Worm (Caenorhabditis elegans) whole organism, L1 larva: ENCODE data around the gene lhfp-4.

Experiments used
- C04F5.9 ChIP-seq: sonication (generic microtip); optimal IDR thresholded peaks from 2 replicates; lab custom pipeline; 2016; ENCODE audit warnings: missing genetic modification characterization, missing compliant biosample characterization
- C16A3.4 ChIP-seq: fragments of 150-350 bp; optimal IDR thresholded peaks from 2 replicates; lab custom pipeline; 2014; ENCODE audit warnings: missing biosample characterization, missing genetic modification characterization
- F16B12.6 ChIP-seq: fragments of 150-350 bp; optimal IDR thresholded peaks from 2 replicates; lab custom pipeline; 2014; ENCODE audit warnings: missing biosample characterization, missing genetic modification characterization
- Y116A8C.19 ChIP-seq: sonication (generic microtip); optimal IDR thresholded peaks from 2 replicates; lab custom pipeline; 2016; ENCODE audit warnings: missing compliant biosample characterization, missing genetic modification characterization, borderline replicate concordance
- aha-1 ChIP-seq: fragments of 150-350 bp; optimal IDR thresholded peaks from 2 replicates; lab custom pipeline; 2014; ENCODE audit warnings: missing biosample characterization, missing genetic modification characterization
- alr-1 ChIP-seq: fragments of 200-800 bp; sonication (Bioruptor generic); optimal IDR thresholded peaks from 2 replicates; lab custom pipeline; 2018; ENCODE audit warnings: borderline replicate concordance, mild to moderate bottlenecking, missing genetic modification characterization, missing compliant biosample characterization
- aly-2 ChIP-seq: fragments of 150-350 bp; optimal IDR thresholded peaks from 2 replicates; lab custom pipeline; 2014; ENCODE audit warnings: missing biosample characterization, missing genetic modification characterization
- ama-1 ChIP-seq: fragments of 150-350 bp; optimal IDR thresholded peaks from 2 replicates; lab custom pipeline; 2014
- blmp-1 ChIP-seq: fragments of 150-350 bp; optimal IDR thresholded peaks from 2 replicates; lab custom pipeline; 2014; ENCODE audit warnings: missing biosample characterization, missing genetic modification characterization
- ceh-8 ChIP-seq: fragments of 200-800 bp; sonication (Bioruptor generic); optimal IDR thresholded peaks from 2 replicates; lab custom pipeline; 2018; ENCODE audit warnings: mild to moderate bottlenecking, missing genetic modification characterization, moderate library complexity, missing compliant biosample characterization
- ceh-88 ChIP-seq: fragments of 200-800 bp; sonication (Bioruptor generic); IDR thresholded peaks from 2 replicates; pipeline ENCODE4 v1.3.6; 2022; ENCODE audit warnings: missing genetic modification characterization, missing compliant biosample characterization
- ceh-90 ChIP-seq: sonication (generic microtip); optimal IDR thresholded peaks from 2 replicates; lab custom pipeline; 2016; ENCODE audit warnings: missing genetic modification characterization, missing compliant biosample characterization
- dpl-1 ChIP-seq, 3 experiments: fragments of 150-350 bp in 2 of 3; sonication (generic microtip) in 1 of 3; optimal IDR thresholded peaks; 2 replicates each; lab custom pipeline; 2014 to 2017; ENCODE audit warnings: missing biosample characterization in 3 of 3, missing genetic modification characterization in 3 of 3, missing genetic modification reagents in 3 of 3
- dsc-1 ChIP-seq: sonication (generic microtip); optimal IDR thresholded peaks from 2 replicates; lab custom pipeline; 2016; ENCODE audit warnings: mild to moderate bottlenecking, missing genetic modification characterization, missing compliant biosample characterization
- efl-1 ChIP-seq, 4 experiments: fragments of 150-350 bp; optimal IDR thresholded peaks in 3 of 4; peaks in 1 of 4; 1 replicate in 1 of 4; 2 replicates in 3 of 4; lab custom pipeline; 2014; ENCODE audit warnings: missing biosample characterization in 2 of 4, missing genetic modification characterization in 2 of 4, missing genetic modification reagents in 2 of 4
- efl-3 ChIP-seq: fragments of 200-800 bp; sonication (Bioruptor generic); optimal IDR thresholded peaks from 2 replicates; lab custom pipeline; 2018; ENCODE audit warnings: mild to moderate bottlenecking, missing genetic modification characterization, missing compliant biosample characterization
- elt-2 ChIP-seq: sonication (generic microtip); optimal IDR thresholded peaks from 2 replicates; lab custom pipeline; 2016; ENCODE audit warnings: missing genetic modification characterization, mild to moderate bottlenecking, inconsistent platforms, missing compliant biosample characterization, missing genetic modification reagents
- ets-5 ChIP-seq: fragments of 200-800 bp; sonication (Bioruptor generic); IDR thresholded peaks from 2 replicates; pipeline ENCODE4 v1.3.6; 2022; ENCODE audit warnings: missing genetic modification characterization, missing compliant biosample characterization
- fkh-10 ChIP-seq: sonication (generic microtip); optimal IDR thresholded peaks from 2 replicates; lab custom pipeline; 2017; ENCODE audit warnings: missing biosample characterization, missing genetic modification reagents, missing genetic modification characterization
- fkh-4 ChIP-seq: sonication (generic microtip); optimal IDR thresholded peaks from 2 replicates; lab custom pipeline; 2016; ENCODE audit warnings: missing compliant biosample characterization, missing genetic modification characterization, borderline replicate concordance
- fos-1 ChIP-seq: fragments of 150-350 bp; optimal IDR thresholded peaks from 2 replicates; lab custom pipeline; 2014; ENCODE audit warnings: missing biosample characterization, missing genetic modification characterization
- irx-1 ChIP-seq: sonication (generic microtip); optimal IDR thresholded peaks from 2 replicates; lab custom pipeline; 2016; ENCODE audit warnings: missing genetic modification characterization, missing compliant biosample characterization
- lin-13 ChIP-seq: fragments of 150-350 bp; optimal IDR thresholded peaks from 2 replicates; lab custom pipeline; 2014; ENCODE audit warnings: missing biosample characterization, missing genetic modification reagents, missing genetic modification characterization
- lsy-2 ChIP-seq, 2 experiments: fragments of 150-350 bp; optimal IDR thresholded peaks; 2 replicates each; lab custom pipeline; 2014; ENCODE audit warnings: missing biosample characterization in 2 of 2, missing genetic modification characterization in 2 of 2
- mab-9 ChIP-seq: fragments of 200-800 bp; sonication (Bioruptor generic); IDR thresholded peaks from 2 replicates; pipeline ENCODE4 v1.3.6; 2022; ENCODE audit warnings: missing genetic modification reagents, missing genetic modification characterization, missing compliant biosample characterization
- mef-2 ChIP-seq: fragments of 150-350 bp; optimal IDR thresholded peaks from 2 replicates; lab custom pipeline; 2014; ENCODE audit warnings: missing biosample characterization, missing genetic modification characterization
- mep-1 ChIP-seq: fragments of 150-350 bp; optimal IDR thresholded peaks from 2 replicates; lab custom pipeline; 2014; ENCODE audit warnings: missing biosample characterization, missing genetic modification characterization
- nhr-11 ChIP-seq: fragments of 150-350 bp; optimal IDR thresholded peaks from 2 replicates; lab custom pipeline; 2014; ENCODE audit warnings: missing biosample characterization, missing genetic modification characterization
- nhr-12 ChIP-seq: sonication (generic microtip); optimal IDR thresholded peaks from 2 replicates; lab custom pipeline; 2017; ENCODE audit warnings: missing biosample characterization, missing genetic modification characterization
- nhr-20 ChIP-seq: sonication (generic microtip); optimal IDR thresholded peaks from 2 replicates; lab custom pipeline; 2016; ENCODE audit warnings: mild to moderate bottlenecking, missing genetic modification characterization, missing compliant biosample characterization
- nhr-47 ChIP-seq: sonication (generic microtip); optimal IDR thresholded peaks from 2 replicates; lab custom pipeline; 2016; ENCODE audit warnings: mild to moderate bottlenecking, missing genetic modification characterization, moderate library complexity, missing compliant biosample characterization
- nhr-71 ChIP-seq: sonication (generic microtip); optimal IDR thresholded peaks from 2 replicates; lab custom pipeline; 2016; ENCODE audit warnings: mild to moderate bottlenecking, missing genetic modification characterization, moderate library complexity, missing compliant biosample characterization
- nhr-76 ChIP-seq: sonication (generic microtip); optimal IDR thresholded peaks from 2 replicates; lab custom pipeline; 2017; ENCODE audit warnings: missing biosample characterization, missing genetic modification characterization
- nhr-77 ChIP-seq: fragments of 150-350 bp; optimal IDR thresholded peaks from 2 replicates; lab custom pipeline; 2014; ENCODE audit warnings: missing biosample characterization, missing genetic modification characterization
- nhr-84 ChIP-seq: sonication (generic microtip); optimal IDR thresholded peaks from 2 replicates; lab custom pipeline; 2017; ENCODE audit warnings: missing biosample characterization, missing genetic modification characterization
- nhr-85 ChIP-seq: sonication (generic microtip); peaks from one replicate; lab custom pipeline; 2016; ENCODE audit warnings: missing genetic modification characterization, inconsistent platforms, missing compliant biosample characterization
- nhr-90 ChIP-seq: sonication (generic microtip); optimal IDR thresholded peaks from 2 replicates; lab custom pipeline; 2016; ENCODE audit warnings: mild to moderate bottlenecking, missing genetic modification characterization, missing compliant biosample characterization; ENCODE audit not compliant: poor library complexity
- pag-3 ChIP-seq: sonication (generic microtip); optimal IDR thresholded peaks from 2 replicates; lab custom pipeline; 2017; ENCODE audit warnings: missing genetic modification characterization, mild to moderate bottlenecking, missing compliant biosample characterization, antibody characterized with exemption, borderline replicate concordance; ENCODE audit not compliant: insufficient read depth
- pax-3 ChIP-seq: fragments of 200-800 bp; sonication (Bioruptor generic); optimal IDR thresholded peaks from 2 replicates; lab custom pipeline; 2018; ENCODE audit warnings: mild to moderate bottlenecking, missing genetic modification characterization, moderate library complexity, missing compliant biosample characterization
- rnt-1 ChIP-seq: sonication (generic microtip); optimal IDR thresholded peaks from 2 replicates; lab custom pipeline; 2016; ENCODE audit warnings: mild to moderate bottlenecking, missing genetic modification characterization, moderate library complexity, missing compliant biosample characterization
- skn-1 ChIP-seq: fragments of 150-350 bp; optimal IDR thresholded peaks from 2 replicates; lab custom pipeline; 2014; ENCODE audit warnings: missing biosample characterization, missing genetic modification characterization
- snu-23 ChIP-seq: sonication (generic microtip); optimal IDR thresholded peaks from 2 replicates; lab custom pipeline; 2016; ENCODE audit warnings: missing genetic modification characterization, missing compliant biosample characterization
- unc-130 ChIP-seq: fragments of 150-350 bp; optimal IDR thresholded peaks from 2 replicates; lab custom pipeline; 2017; ENCODE audit warnings: missing biosample characterization, missing genetic modification characterization, inconsistent platforms
- unc-30 ChIP-seq: sonication (generic microtip); optimal IDR thresholded peaks from 2 replicates; lab custom pipeline; 2017; ENCODE audit warnings: missing biosample characterization, missing genetic modification characterization
- unc-62 ChIP-seq: fragments of 150-350 bp; optimal IDR thresholded peaks from 2 replicates; lab custom pipeline; 2014; ENCODE audit warnings: missing biosample characterization, missing genetic modification reagents, missing genetic modification characterization
- unc-86 ChIP-seq: sonication (generic microtip); optimal IDR thresholded peaks from 2 replicates; lab custom pipeline; 2016; ENCODE audit warnings: missing genetic modification characterization, missing compliant biosample characterization
- unc-98 ChIP-seq: fragments of 200-800 bp; sonication (Bioruptor generic); IDR thresholded peaks from 2 replicates; pipeline ENCODE4 v1.3.6; 2022; ENCODE audit warnings: missing genetic modification characterization, missing compliant biosample characterization
- zag-1 ChIP-seq: fragments of 150-350 bp; optimal IDR thresholded peaks from 2 replicates; lab custom pipeline; 2014; ENCODE audit warnings: missing biosample characterization, missing genetic modification characterization
- zip-4 ChIP-seq: fragments of 200-800 bp; sonication (Bioruptor generic); optimal IDR thresholded peaks from 2 replicates; lab custom pipeline; 2018; ENCODE audit warnings: mild to moderate bottlenecking, missing genetic modification characterization, moderate library complexity, missing compliant biosample characterization

Gene lhfp-4

DNA sequence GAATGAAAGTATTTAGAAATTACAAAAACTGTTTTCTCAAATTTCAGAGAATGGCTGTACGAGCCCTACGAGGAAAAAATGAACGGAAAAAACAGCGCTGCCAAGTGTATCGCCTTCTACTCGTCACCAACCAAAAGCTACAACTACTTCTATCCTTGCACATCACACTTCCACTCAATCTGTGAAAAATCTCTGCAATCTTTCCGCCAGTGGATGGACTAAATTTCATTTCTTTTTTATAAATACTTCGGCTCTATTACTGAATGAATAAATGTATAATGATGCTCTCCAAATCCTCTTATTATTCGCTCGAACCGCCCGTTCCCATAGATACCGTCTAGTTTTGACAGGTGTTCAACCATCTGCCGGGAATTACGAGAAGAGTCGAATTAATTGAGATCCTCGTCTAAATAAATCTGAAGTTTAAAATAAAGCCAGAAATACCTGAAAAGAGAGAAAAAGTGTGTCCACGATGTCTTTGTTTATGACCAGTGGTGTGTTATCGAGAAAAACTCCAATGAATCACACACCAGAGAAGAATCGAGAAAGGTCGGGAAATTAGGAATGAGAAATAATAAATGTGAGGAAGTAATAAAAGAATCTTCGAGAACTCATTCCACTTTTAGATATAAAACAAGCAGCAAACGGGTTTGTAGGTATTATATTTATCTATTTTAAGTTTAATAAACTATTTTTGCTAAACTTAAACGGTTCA lies 2.2 kb downstream of the lhfp-4 start (continued):
- TF ChIP-seq nhr-76 (tag; lab: Kevin White, UChicago) (no peak), efl-1 (optimal IDR thresholded peaks at IDR 0.05; lab: Kevin White, UChicago) (no peak), efl-1 (GFP tag; optimal IDR thresholded peaks at IDR 0.05 in 1 of 2; lab: Kevin White, UChicago) (peak in 1 of 2 experiments; percentile 92), ceh-90 (tag; lab: Kevin White, UChicago) (no peak), mep-1 (peak; percentile 52), ceh-88 (GFP tag; lab: Robert Waterston, UW) (no peak), nhr-71 (tag; lab: Kevin White, UChicago) (peak; percentile 58)

DNA sequence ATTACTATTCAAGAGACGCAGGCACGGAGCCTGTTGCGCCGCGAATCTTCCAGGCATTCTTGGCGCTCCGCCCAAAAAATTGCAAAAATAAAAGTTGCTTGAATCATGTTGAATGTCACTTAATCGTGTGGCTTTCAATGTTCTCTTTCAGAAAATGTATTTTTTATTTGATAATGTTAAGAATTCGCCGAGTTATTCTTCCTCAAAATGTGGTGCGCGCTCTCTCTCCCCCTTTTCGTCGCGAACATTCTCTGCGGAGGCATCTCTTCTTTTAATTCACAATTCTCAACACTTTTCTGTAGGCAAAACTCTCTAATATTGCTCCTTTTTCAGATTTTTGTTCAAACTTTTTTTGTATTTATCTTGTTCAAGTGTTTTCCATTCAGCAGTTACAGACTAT lies 3.0 kb downstream of the lhfp-4 start:
- TF ChIP-seq unc-130 (tag; lab: Kevin White, UChicago) = peak; percentile 91
- peak; percentile 98 for TF ChIP-seq nhr-77 (tag; lab: Kevin White, UChicago)
- TF ChIP-seq nhr-90 (tag; lab: Kevin White, UChicago) = peak; percentile 98
- peak; percentile 96 for TF ChIP-seq nhr-11 (tag; lab: Kevin White, UChicago)
- TF ChIP-seq ets-5 (GFP tag; lab: Robert Waterston, UW) = no peak
- no peak for TF ChIP-seq alr-1 (tag; lab: Kevin White, UChicago)
- TF ChIP-seq unc-30 = no peak
- TF ChIP-seq nhr-84 (tag; lab: Kevin White, UChicago) = no peak
- TF ChIP-seq unc-98 (GFP tag; lab: Robert Waterston, UW) = peak; percentile 86
- TF ChIP-seq lsy-2 (tag; optimal IDR thresholded peaks at IDR 0.05; lab: Kevin White, UChicago) = peak; percentile 90 to 96
- peak; percentile 76 for TF ChIP-seq elt-2 (tag; lab: Kevin White, UChicago)
- TF ChIP-seq fos-1 (tag; lab: Kevin White, UChicago) = peak; percentile 94
- peak; percentile 49 for TF ChIP-seq F16B12.6
- TF ChIP-seq efl-3 (GFP tag; lab: Kevin White, UChicago) = peak; percentile 69
- peak; percentile 99 for TF ChIP-seq pax-3 (tag; lab: Kevin White, UChicago)
- peak; percentile 82 for TF ChIP-seq rnt-1 (tag; lab: Kevin White, UChicago)
- peak; percentile 91 for TF ChIP-seq zag-1 (tag; lab: Kevin White, UChicago)
- TF ChIP-seq mef-2 (tag; lab: Kevin White, UChicago) = peak; percentile 81
- peak; percentile 88 for TF ChIP-seq aha-1
- TF ChIP-seq mab-9 (GFP tag; lab: Robert Waterston, UW) = peak; percentile 94
- peak; percentile 74 to 80 (median 77) for TF ChIP-seq dpl-1 (GFP tag; optimal IDR thresholded peaks at IDR 0.05; lab: Kevin White, UChicago)
- peak; percentile 86 for TF ChIP-seq fkh-4 (tag; lab: Kevin White, UChicago)
- peak; percentile 92 for TF ChIP-seq lin-13 (GFP tag; lab: Kevin White, UChicago)
- peak; percentile 96 for TF ChIP-seq C16A3.4 (tag; lab: Kevin White, UChicago)
- TF ChIP-seq pag-3 (tag; lab: Kevin White, UChicago) = no peak
- TF ChIP-seq mep-1 = peak; percentile 95
- peak; percentile 99 for TF ChIP-seq fkh-10 (GFP tag; lab: Kevin White, UChicago)
- TF ChIP-seq unc-86 (tag; lab: Kevin White, UChicago) = peak; percentile 99
- TF ChIP-seq ceh-8 (GFP tag; lab: Kevin White, UChicago) = peak; percentile 96
- TF ChIP-seq C04F5.9 (tag; lab: Kevin White, UChicago) = peak; percentile 91
- TF ChIP-seq unc-62 (GFP tag; lab: Kevin White, UChicago) = peak; percentile 37
- TF ChIP-seq dsc-1 = peak; percentile 99
- TF ChIP-seq zip-4 (GFP tag; lab: Kevin White, UChicago) = peak; percentile 95
- no peak for TF ChIP-seq Y116A8C.19
- peak; percentile 99 for TF ChIP-seq nhr-47 (tag; lab: Kevin White, UChicago)
- peak; percentile 99 for TF ChIP-seq nhr-20 (tag; lab: Kevin White, UChicago)
- TF ChIP-seq nhr-12 (tag; lab: Kevin White, UChicago) = no peak
- peak; percentile 92 for TF ChIP-seq aly-2 (tag; lab: Kevin White, UChicago)
- TF ChIP-seq skn-1 (tag; lab: Kevin White, UChicago) = peak; percentile 87
- peak; percentile 69 for TF ChIP-seq ceh-90 (tag; lab: Kevin White, UChicago)
- peak; percentile 96 for TF ChIP-seq irx-1
- TF ChIP-seq blmp-1 = peak; percentile 80
- TF ChIP-seq nhr-85 (tag; lab: Kevin White, UChicago) = peak; percentile 99
- TF ChIP-seq nhr-76 (tag; lab: Kevin White, UChicago) = peak; percentile 64
- peak; percentile 61 for TF ChIP-seq ama-1 (lab: Kevin White, UChicago)
- TF ChIP-seq snu-23 = peak; percentile 99
